Worm (Caenorhabditis elegans): ENCODE results near the gene Y60A3A.8.

- TF ChIP-seq tlp-1 (tag; optimal IDR thresholded peaks at IDR 0.05) (no peak), ztf-4 (tag; optimal IDR thresholded peaks at IDR 0.05) (no peak), C04F5.9 (tag; optimal IDR thresholded peaks at IDR 0.05) (no peak), nhr-90 (tag; optimal IDR thresholded peaks at IDR 0.05; ENCODE audit: poor library complexity) (no peak), alr-1 (tag; optimal IDR thresholded peaks at IDR 0.05; ENCODE audit: borderline replicate concordance) (no peak), zag-1 (tag; optimal IDR thresholded peaks at IDR 0.05) (no peak), jun-1 (tag; optimal IDR thresholded peaks at IDR 0.05) (no peak), unc-86 (tag; optimal IDR thresholded peaks at IDR 0.05) (no peak), lsy-2 (tag; optimal IDR thresholded peaks at IDR 0.05) (no peak), mdl-1 (tag; optimal IDR thresholded peaks at IDR 0.05) (no peak)
Observed at ce11 chrV:19965626-19966025, 15.8 kb downstream of the Y60A3A.8 start, which contains the start of gene srh-171.

Measured in whole organism, L1 larva.